Worm (Caenorhabditis elegans): Measurements from ENCODE around the gene C38C3.4.

C38C3.4 gene

ce11 chrV:1511537-1511936 is 29.7 kb downstream of the C38C3.4 start, which contains the start of gene nhr-260:
Gene nhr-260, minus strand, starts transcription at chrV:1511637.
- TF ChIP-seq aha-1 (tag) = no peak
- TF ChIP-seq lin-1 (GFP tag; IDR thresholded peaks at IDR 0.05) = no peak

DNA sequence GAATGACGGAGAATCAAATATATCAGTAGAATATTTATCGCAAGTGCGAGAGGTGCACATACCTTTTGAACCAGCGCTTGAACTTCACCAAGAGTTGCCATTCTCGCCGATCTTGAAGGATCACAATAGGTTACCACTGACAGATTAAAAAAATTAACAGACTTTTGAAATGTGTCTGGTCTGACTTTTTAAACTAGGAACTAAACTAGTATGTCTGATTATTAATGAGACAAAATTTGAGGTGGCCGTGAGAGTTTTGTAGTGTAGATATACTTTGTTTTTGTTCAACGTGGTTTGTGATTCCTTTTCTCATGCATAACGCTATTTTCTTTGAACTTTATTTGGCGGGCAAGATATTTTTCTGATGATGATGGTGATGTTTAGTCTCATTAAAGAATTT is 40.0 kb downstream of the C38C3.4 start, which contains the start of gene str-240:
TSS of gene str-240 (minus strand) at position 101 of the 400 bp plus-strand sequence.
- no peak for TF ChIP-seq mxl-3 (GFP tag; optimal IDR thresholded peaks at IDR 0.05)
- TF ChIP-seq tra-1 (GFP tag; IDR thresholded peaks at IDR 0.05) = no peak
- no peak for TF ChIP-seq nhr-25 (tag; optimal IDR thresholded peaks at IDR 0.05; ENCODE audit: borderline replicate concordance, insufficient read depth)
- no peak for TF ChIP-seq hlh-30 (tag; optimal IDR thresholded peaks at IDR 0.05; ENCODE audit: insufficient read depth)
- TF ChIP-seq fkh-10 (GFP tag; optimal IDR thresholded peaks at IDR 0.05) = no peak

DNA sequence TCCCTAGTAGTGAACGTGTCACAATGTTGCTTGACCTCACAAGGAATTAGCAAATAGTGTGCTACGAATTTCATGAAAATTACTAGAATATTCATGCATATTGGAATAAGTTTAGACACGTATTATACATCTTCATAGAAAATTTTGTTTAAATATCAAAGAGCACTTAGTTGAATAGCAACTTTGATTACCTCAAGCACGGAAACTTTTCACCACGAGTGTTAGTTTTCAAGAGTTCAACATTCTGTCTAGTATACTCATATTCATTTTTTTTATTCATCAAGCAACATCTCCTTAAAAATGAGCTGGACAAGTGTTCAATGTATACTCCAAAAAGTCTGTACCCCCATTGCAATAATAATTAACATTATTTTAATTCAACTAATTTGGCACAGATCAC is 40.6 kb downstream of the C38C3.4 start, which contains the start of gene str-243:
TSS of gene str-243 (plus strand) at position 301 of the 400 bp plus-strand sequence.
- TF ChIP-seq R02D3.7 (tag; optimal IDR thresholded peaks at IDR 0.05) = no peak
- no peak for TF ChIP-seq lin-15B (tag; optimal IDR thresholded peaks at IDR 0.05)
- no peak for TF ChIP-seq lin-39 (tag; optimal IDR thresholded peaks at IDR 0.05)
- TF ChIP-seq ceh-62 (tag; optimal IDR thresholded peaks at IDR 0.05) = no peak
- TF ChIP-seq D1046.2 (GFP tag; IDR thresholded peaks at IDR 0.05) = no peak
- no peak for TF ChIP-seq T20F7.1 (GFP tag; optimal IDR thresholded peaks at IDR 0.05)
- no peak for TF ChIP-seq egl-27 (tag; optimal IDR thresholded peaks at IDR 0.05)
- TF ChIP-seq F44E2.7 (GFP tag; IDR thresholded peaks at IDR 0.05) = no peak
- no peak for TF ChIP-seq mdl-1 (tag; optimal IDR thresholded peaks at IDR 0.05)
- TF ChIP-seq duxl-1 (tag; optimal IDR thresholded peaks at IDR 0.05; ENCODE audit: poor library complexity) = no peak
- no peak for TF ChIP-seq dmd-9 (GFP tag; IDR thresholded peaks at IDR 0.05)
- TF ChIP-seq nhr-102 (tag; optimal IDR thresholded peaks at IDR 0.05) = no peak
- TF ChIP-seq zag-1 (tag; optimal IDR thresholded peaks at IDR 0.05) = no peak
- no peak for TF ChIP-seq lin-13 (GFP tag; optimal IDR thresholded peaks at IDR 0.05)

ce11 chrV:1527985-1528384 is 46.1 kb downstream of the C38C3.4 start, which contains the start of gene str-236:
Gene str-236, minus strand, starts transcription at chrV:1528085.
- TF ChIP-seq ceh-28 (tag; optimal IDR thresholded peaks at IDR 0.05) = no peak
- TF ChIP-seq fos-1 (tag; optimal IDR thresholded peaks at IDR 0.05) = no peak
- no peak for TF ChIP-seq jun-1 (tag; optimal IDR thresholded peaks at IDR 0.05)
- no peak for TF ChIP-seq mep-1 (tag; optimal IDR thresholded peaks at IDR 0.05)
- TF ChIP-seq madf-5 (GFP tag; IDR thresholded peaks at IDR 0.05) = no peak
- TF ChIP-seq lsy-2 (tag; optimal IDR thresholded peaks at IDR 0.05) = no peak

- TF ChIP-seq F49E8.2 (tag; optimal IDR thresholded peaks at IDR 0.05; ENCODE audit: borderline replicate concordance) (no peak), madf-9 (GFP tag; conservative IDR thresholded peaks at IDR 0.05) (no peak), nhr-6 (tag; optimal IDR thresholded peaks at IDR 0.05) (no peak), T20F7.1 (GFP tag; optimal IDR thresholded peaks at IDR 0.05) (no peak), Y105C5A.15 (GFP tag; IDR thresholded peaks at IDR 0.05) (no peak), daf-12 (tag; optimal IDR thresholded peaks at IDR 0.05) (no peak), nhr-102 (tag; optimal IDR thresholded peaks at IDR 0.05) (no peak), lsy-2 (tag; optimal IDR thresholded peaks at IDR 0.05) (no peak), snpc-4 (tag; optimal IDR thresholded peaks at IDR 0.05) (no peak), mxl-2 (GFP tag; conservative IDR thresholded peaks at IDR 0.05) (no peak), nhr-28 (tag; optimal IDR thresholded peaks at IDR 0.05) (no peak), zag-1 (tag; optimal IDR thresholded peaks at IDR 0.05) (no peak), zip-11 (GFP tag; IDR thresholded peaks at IDR 0.05) (no peak)
Observed at ce11 chrV:1531159-1531558, 49.3 kb downstream of the C38C3.4 start, which contains the start of gene K02H11.4. Gene K02H11.4, minus strand, starts transcription at chrV:1531259.
